Worm (Caenorhabditis elegans): ENCODE measurements around the gene nhr-143.

Gene nhr-143

DNA sequence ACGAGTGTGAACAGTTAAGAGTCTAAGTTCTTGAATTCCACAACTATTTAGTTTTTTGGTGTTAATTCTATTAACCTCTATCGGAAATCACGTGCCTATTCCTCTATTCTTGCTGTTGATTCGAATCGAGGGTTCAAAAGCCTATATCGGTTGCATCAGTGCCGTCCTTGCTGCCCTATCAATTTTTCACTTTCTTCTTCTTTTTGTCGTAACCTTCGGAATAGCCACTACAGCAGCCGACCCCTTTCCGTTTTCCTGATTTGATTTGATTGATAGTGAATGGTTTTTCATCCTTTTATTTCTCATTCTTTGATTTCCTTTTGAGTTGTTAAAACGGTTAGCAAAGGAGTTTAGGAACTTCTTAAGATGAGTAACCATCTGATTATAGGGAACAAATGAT, 19.5 kb upstream of the nhr-143 start:
- TF ChIP-seq nhr-237 (tag; optimal IDR thresholded peaks at IDR 0.05): no peak
- no peak for TF ChIP-seq cnd-1 (tag; optimal IDR thresholded peaks at IDR 0.05)
- TF ChIP-seq blmp-1 (tag; optimal IDR thresholded peaks at IDR 0.05): no peak
- TF ChIP-seq ceh-83 (GFP tag; optimal IDR thresholded peaks at IDR 0.05): no peak
- no peak for TF ChIP-seq nhr-28 (tag; optimal IDR thresholded peaks at IDR 0.05)
- no peak for TF ChIP-seq lin-32 (GFP tag; optimal IDR thresholded peaks at IDR 0.05)
- no peak for TF ChIP-seq zip-8 (tag; optimal IDR thresholded peaks at IDR 0.05)
- no peak for TF ChIP-seq nhr-12 (tag; optimal IDR thresholded peaks at IDR 0.05)
- TF ChIP-seq pha-4 (tag; optimal IDR thresholded peaks at IDR 0.05): no peak
- no peak for TF ChIP-seq hlh-1 (tag; optimal IDR thresholded peaks at IDR 0.05)
- no peak for TF ChIP-seq lin-13 (tag; optimal IDR thresholded peaks at IDR 0.05)

DNA sequence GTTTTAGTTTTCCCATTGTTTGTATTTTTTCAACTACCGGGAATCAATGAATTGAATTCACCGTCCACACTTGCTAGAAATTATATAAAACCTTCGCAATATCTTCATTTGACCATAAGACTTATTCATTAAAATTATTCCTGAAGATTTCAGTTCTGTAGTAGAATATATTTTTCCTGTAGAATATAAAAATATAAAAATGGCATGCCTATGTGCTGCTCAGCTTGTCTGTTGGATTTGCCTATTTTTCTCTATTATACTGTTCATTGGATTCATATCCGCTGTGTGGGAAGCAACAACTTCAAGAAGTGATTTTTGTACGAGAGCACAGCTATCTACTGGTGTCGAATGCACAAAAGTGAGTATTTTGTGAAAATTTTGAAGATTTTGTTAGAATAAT, 16.9 kb upstream of the nhr-143 start, which contains the start of gene F59E11.6:
Gene F59E11.6, plus strand, starts transcription at position 111 of the 400 bp plus-strand sequence.
- TF ChIP-seq nhr-76 (tag; optimal IDR thresholded peaks at IDR 0.05) (no peak), lin-13 (tag; optimal IDR thresholded peaks at IDR 0.05) (no peak)

DNA sequence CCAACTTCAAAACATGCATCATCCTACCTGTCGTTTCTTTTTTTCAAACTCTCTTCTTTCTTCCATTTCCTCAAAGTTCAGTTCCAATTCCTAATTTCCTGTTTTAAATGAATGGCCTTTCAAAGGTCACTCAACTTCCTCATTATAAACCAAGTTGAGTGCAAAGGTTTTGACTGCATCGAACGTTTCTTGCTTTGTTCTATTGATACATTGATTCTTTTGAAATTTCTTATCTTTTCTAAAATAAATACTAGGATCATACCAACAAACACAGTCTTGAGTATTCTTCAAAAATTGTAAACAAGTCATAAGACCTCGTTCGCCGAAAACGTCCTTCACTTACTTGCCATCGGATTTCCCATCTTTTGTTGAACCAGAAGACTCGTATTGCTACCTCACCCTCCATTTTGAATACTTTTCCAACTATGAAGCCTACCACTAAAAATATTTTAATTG, 15.5 kb upstream of the nhr-143 start, which contains the start of gene F59E11.7:
Gene F59E11.7, plus strand, starts transcription at position 51 of the 456 bp plus-strand sequence.
- TF ChIP-seq M03D4.4 (tag; optimal IDR thresholded peaks at IDR 0.05) (no peak), mab-5 (tag; optimal IDR thresholded peaks at IDR 0.05) (no peak), bed-3 (GFP tag; optimal IDR thresholded peaks at IDR 0.05) (no peak), elt-3 (tag; optimal IDR thresholded peaks at IDR 0.05) (no peak)

DNA sequence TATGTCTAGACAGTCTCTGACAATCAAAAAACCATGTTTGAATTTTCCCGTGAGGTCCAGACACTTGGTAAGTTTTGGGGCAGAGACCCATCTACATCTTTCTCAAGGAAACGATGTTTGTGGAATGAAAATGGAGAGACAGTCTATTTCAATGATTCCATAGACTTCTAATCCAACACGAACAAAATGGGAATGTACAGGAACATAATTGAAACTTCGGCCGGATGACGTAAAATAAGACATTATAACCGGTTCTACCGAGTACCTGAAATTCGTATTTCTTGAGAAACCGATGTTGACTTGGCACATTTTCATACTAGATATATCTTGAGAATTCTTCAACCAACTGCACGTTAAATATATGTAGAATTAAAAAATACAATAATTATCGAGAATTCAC, 13.4 kb upstream of the nhr-143 start, which contains the start of gene str-87:
Gene str-87, minus strand, starts transcription at position 101 of the 400 bp plus-strand sequence.
- TF ChIP-seq unc-39 (tag; optimal IDR thresholded peaks at IDR 0.05) (no peak), cnd-1 (tag; optimal IDR thresholded peaks at IDR 0.05) (no peak), flh-1 (GFP tag; optimal IDR thresholded peaks at IDR 0.05) (no peak), ceh-43 (GFP tag; optimal IDR thresholded peaks at IDR 0.05) (no peak), ham-2 (GFP tag; optimal IDR thresholded peaks at IDR 0.05) (no peak), snpc-4 (tag; optimal IDR thresholded peaks at IDR 0.05) (no peak), ceh-39 (tag; optimal IDR thresholded peaks at IDR 0.05) (no peak), blmp-1 (tag; optimal IDR thresholded peaks at IDR 0.05) (no peak), elt-3 (tag; optimal IDR thresholded peaks at IDR 0.05) (no peak), nhr-12 (tag; optimal IDR thresholded peaks at IDR 0.05) (no peak), nhr-76 (tag; optimal IDR thresholded peaks at IDR 0.05) (no peak), nhr-28 (tag; optimal IDR thresholded peaks at IDR 0.05) (no peak), sptf-1 (tag; optimal IDR thresholded peaks at IDR 0.05) (no peak), hlh-1 (tag; optimal IDR thresholded peaks at IDR 0.05) (no peak), elt-1 (tag; optimal IDR thresholded peaks at IDR 0.05; ENCODE audit: borderline replicate concordance, insufficient read depth) (no peak), lin-32 (GFP tag; optimal IDR thresholded peaks at IDR 0.05) (no peak)

DNA sequence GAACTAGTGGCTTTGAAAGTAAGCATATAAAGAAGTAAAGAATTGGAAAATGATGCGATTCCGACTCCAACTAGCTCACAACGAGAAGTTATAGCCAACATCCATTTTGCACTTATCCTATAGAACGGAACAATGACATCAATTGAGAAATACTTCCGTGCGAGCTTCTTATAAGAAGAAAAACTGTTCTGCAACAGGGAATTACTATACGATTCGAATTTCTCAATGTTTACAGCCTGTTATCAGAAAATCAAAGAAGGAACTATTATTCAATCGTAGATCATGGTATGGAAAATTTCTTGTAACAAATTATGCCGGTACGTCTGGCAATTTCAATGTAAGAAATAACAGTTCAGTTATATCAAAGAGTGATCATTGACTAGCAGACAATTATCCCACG, 11.0 kb upstream of the nhr-143 start, which contains the start of gene str-85:
Gene str-85, minus strand, starts transcription at position 101 of the 400 bp plus-strand sequence.
- TF ChIP-seq hlh-1 (tag; optimal IDR thresholded peaks at IDR 0.05): no peak
- TF ChIP-seq ceh-83 (GFP tag; optimal IDR thresholded peaks at IDR 0.05): no peak
- TF ChIP-seq zip-8 (tag; optimal IDR thresholded peaks at IDR 0.05): no peak
- TF ChIP-seq bed-3 (GFP tag; optimal IDR thresholded peaks at IDR 0.05): no peak
- TF ChIP-seq ztf-11 (tag; optimal IDR thresholded peaks at IDR 0.05): no peak
- TF ChIP-seq nhr-76 (tag; optimal IDR thresholded peaks at IDR 0.05): no peak
- no peak for TF ChIP-seq unc-120 (tag; optimal IDR thresholded peaks at IDR 0.05; ENCODE audit: poor library complexity, severe bottlenecking)

DNA sequence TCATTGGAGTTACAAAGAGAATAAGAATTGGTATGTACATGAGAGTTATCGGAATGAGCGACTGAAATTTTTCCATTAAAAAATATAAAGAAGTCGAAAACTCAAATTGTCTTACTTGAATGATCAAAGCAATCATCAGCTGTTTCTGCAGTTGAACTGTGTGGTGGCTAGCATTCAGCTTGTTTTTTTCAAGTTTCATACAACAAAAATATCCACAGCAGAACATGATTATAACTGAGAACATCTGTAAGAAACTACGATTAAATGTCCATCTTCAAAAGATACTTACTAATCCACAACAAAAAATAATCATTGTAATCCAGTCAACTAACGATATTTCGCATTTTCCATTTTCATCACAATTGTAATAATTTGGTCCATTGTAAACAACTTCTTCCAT, 10.0 kb upstream of the nhr-143 start:
- TF ChIP-seq M03D4.4 (tag; optimal IDR thresholded peaks at IDR 0.05): no peak
- TF ChIP-seq nhr-28 (tag; optimal IDR thresholded peaks at IDR 0.05): no peak
- TF ChIP-seq mab-5 (tag; optimal IDR thresholded peaks at IDR 0.05): no peak
- TF ChIP-seq elt-3 (tag; optimal IDR thresholded peaks at IDR 0.05): no peak
- TF ChIP-seq ham-2 (GFP tag; optimal IDR thresholded peaks at IDR 0.05): no peak
- no peak for TF ChIP-seq ztf-11 (tag; optimal IDR thresholded peaks at IDR 0.05)

DNA sequence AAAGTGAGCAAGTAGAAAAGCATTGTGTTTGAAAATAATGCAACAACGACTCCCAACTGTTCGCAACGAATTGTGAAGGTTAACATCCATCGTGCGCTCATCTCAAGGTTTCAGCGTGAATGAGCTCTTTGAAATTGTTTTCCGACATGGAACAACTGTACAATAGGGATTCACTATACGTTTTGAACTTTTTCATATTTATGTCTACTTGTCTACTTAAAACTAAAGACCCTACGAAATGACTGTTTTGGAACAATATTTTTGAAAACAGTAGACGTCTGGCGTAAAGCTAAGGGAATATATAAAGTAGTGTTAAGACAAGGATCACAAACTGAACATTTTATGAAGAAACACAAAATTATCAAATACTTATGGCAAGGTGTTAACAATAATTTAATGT, 8.9 kb upstream of the nhr-143 start, which contains the start of gene str-86:
Gene str-86, minus strand, starts transcription at position 101 of the 400 bp plus-strand sequence.
- TF ChIP-seq sptf-1 (tag; optimal IDR thresholded peaks at IDR 0.05) (no peak), unc-62 (GFP tag; optimal IDR thresholded peaks at IDR 0.05) (no peak), nhr-2 (tag; optimal IDR thresholded peaks at IDR 0.05) (no peak), unc-120 (tag; optimal IDR thresholded peaks at IDR 0.05; ENCODE audit: poor library complexity, severe bottlenecking) (no peak), nhr-12 (tag; optimal IDR thresholded peaks at IDR 0.05) (no peak), lin-13 (tag; optimal IDR thresholded peaks at IDR 0.05) (no peak), pha-4 (tag; optimal IDR thresholded peaks at IDR 0.05) (no peak), ceh-83 (GFP tag; optimal IDR thresholded peaks at IDR 0.05) (no peak), unc-39 (tag; optimal IDR thresholded peaks at IDR 0.05) (no peak), ztf-11 (tag; optimal IDR thresholded peaks at IDR 0.05) (no peak)
